Fruit fly (Drosophila melanogaster) whole organism, wandering third instar larva: Measurements from ENCODE around the gene Cht6.

ENCODE experiments used
- CG32264 ChIP-seq: fragments of 200-800 bp; sonication (Bioruptor generic); optimal IDR thresholded peaks from 2 replicates; lab custom pipeline; 2016; ENCODE audit warnings: missing biosample characterization, missing genetic modification characterization
- Dif ChIP-seq: fragments of 200-275, 200-300 bp; sonication (Bioruptor generic); optimal IDR thresholded peaks from 2 replicates; lab custom pipeline; 2018; ENCODE audit warnings: missing biosample characterization, missing genetic modification characterization; ENCODE audit not compliant: partially characterized antibody
- Hnf4 ChIP-seq: fragments of 200-800 bp; sonication (Bioruptor generic); optimal IDR thresholded peaks from 2 replicates; lab custom pipeline; 2016; ENCODE audit warnings: missing biosample characterization, mild to moderate bottlenecking, missing genetic modification characterization
- Hr78 ChIP-seq: fragments of >200 bp; optimal IDR thresholded peaks from 2 replicates; lab custom pipeline; 2017; ENCODE audit warnings: missing biosample characterization, missing genetic modification characterization
- Jra ChIP-seq: sonication (Bioruptor generic); optimal IDR thresholded peaks from 2 replicates; lab custom pipeline; 2016; ENCODE audit warnings: missing biosample characterization, missing genetic modification characterization
- Myc ChIP-seq: fragments of >200 bp; optimal IDR thresholded peaks from 2 replicates; lab custom pipeline; 2017
- OdsH ChIP-seq: fragments of 200-800 bp; sonication (Bioruptor generic); optimal IDR thresholded peaks from 2 replicates; lab custom pipeline; 2016; ENCODE audit warnings: missing biosample characterization, mild to moderate bottlenecking, missing genetic modification characterization
- Rel ChIP-seq, 2 experiments: fragments of 200-800 bp; sonication (Bioruptor generic) in 1 of 2; optimal IDR thresholded peaks; 2 replicates in 1 of 2; 3 replicates in 1 of 2; lab custom pipeline; 2016 to 2019; ENCODE audit warnings: mild to moderate bottlenecking in 2 of 2, missing biosample characterization in 2 of 2, missing genetic modification characterization in 2 of 2, moderate library complexity in 1 of 2
- Sp1 ChIP-seq: fragments of 200-800 bp; sonication (Bioruptor generic); optimal IDR thresholded peaks from 3 replicates; lab custom pipeline; 2019; ENCODE audit warnings: missing biosample characterization, mild to moderate bottlenecking, missing genetic modification characterization, moderate library complexity
- Vsx2 ChIP-seq: fragments of 200-300, 225-300 bp; sonication (Bioruptor generic); optimal IDR thresholded peaks from 2 replicates; lab custom pipeline; 2018; ENCODE audit warnings: missing biosample characterization, missing genetic modification characterization; ENCODE audit not compliant: partially characterized antibody
- dsf ChIP-seq: sonication (Bioruptor generic); optimal IDR thresholded peaks from 2 replicates; lab custom pipeline; 2016; ENCODE audit warnings: missing biosample characterization, missing genetic modification characterization, borderline replicate concordance
- h ChIP-seq: fragments of 200-800 bp; sonication (Bioruptor generic); optimal IDR thresholded peaks from 3 replicates; lab custom pipeline; 2016; ENCODE audit warnings: missing biosample characterization, mild to moderate bottlenecking, missing genetic modification characterization
- lola ChIP-seq: fragments of >200 bp; optimal IDR thresholded peaks from 2 replicates; lab custom pipeline; 2017; ENCODE audit warnings: missing biosample characterization, missing genetic modification characterization
- rgr ChIP-seq: fragments of 200-800 bp; sonication (Bioruptor generic); optimal IDR thresholded peaks from 3 replicates; lab custom pipeline; 2016; ENCODE audit warnings: missing biosample characterization, mild to moderate bottlenecking, missing genetic modification characterization
- sv ChIP-seq: fragments of 200-800 bp; sonication (Bioruptor generic); optimal IDR thresholded peaks from 3 replicates; lab custom pipeline; 2016; ENCODE audit warnings: missing biosample characterization, missing genetic modification characterization
- usp ChIP-seq: fragments of >200 bp; optimal IDR thresholded peaks from 2 replicates; lab custom pipeline; 2017; ENCODE audit warnings: missing biosample characterization, missing genetic modification characterization

The Cht6 gene

dm6 chrX:10089188-10089587 lies 72.5 kb downstream of the Cht6 start:
- no peak for TF ChIP-seq Vsx2 (GFP tag; lab: Kevin White, UChicago)
- TF ChIP-seq Rel (GFP tag; optimal IDR thresholded peaks at IDR 0.05; lab: Kevin White, UChicago): no peak
- peak; percentile 19 for TF ChIP-seq Rel (tag; optimal IDR thresholded peaks at IDR 0.05; lab: Kevin White, UChicago)
- TF ChIP-seq, all 38 proteins: peak for 1

dm6 chrX:10092796-10093195 lies 76.2 kb downstream of the Cht6 start:
- TF ChIP-seq Hnf4 (no peak), h (no peak), CG32264 (GFP tag; lab: Kevin White, UChicago) (no peak), Hr78 (GFP tag; lab: Kevin White, UChicago) (no peak), Sp1 (GFP tag; lab: Kevin White, UChicago) (no peak), rgr (GFP tag; lab: Kevin White, UChicago) (no peak), Rel (GFP tag; optimal IDR thresholded peaks at IDR 0.05; lab: Kevin White, UChicago) (no peak), Rel (tag; optimal IDR thresholded peaks at IDR 0.05; lab: Kevin White, UChicago) (no peak), OdsH (GFP tag; lab: Kevin White, UChicago) (no peak), dsf (no peak), Jra (no peak), lola (GFP tag; lab: Kevin White, UChicago) (no peak), sv (GFP tag; lab: Kevin White, UChicago) (no peak), Myc (lab: Kevin White, UChicago) (no peak), Dif (no peak), usp (no peak)
